Worm (Caenorhabditis elegans) whole organism, L2 larva: ENCODE measurements around the gene herd-1.

ENCODE experiments used
- C34F6.9 ChIP-seq: fragments of 150-350 bp; optimal IDR thresholded peaks from 2 replicates; lab custom pipeline; 2014; ENCODE audit warnings: missing biosample characterization, missing genetic modification characterization
- F13H6.1 ChIP-seq: sonication (generic microtip); optimal IDR thresholded peaks from 2 replicates; lab custom pipeline; 2016; ENCODE audit warnings: missing genetic modification characterization, missing compliant biosample characterization
- R02D3.7 ChIP-seq: fragments of 150-350 bp; optimal IDR thresholded peaks from 2 replicates; lab custom pipeline; 2014; ENCODE audit warnings: missing biosample characterization, missing genetic modification characterization
- Y55F3AM.14 ChIP-seq: fragments of 200-800 bp; sonication (Bioruptor generic); optimal IDR thresholded peaks from 2 replicates; lab custom pipeline; 2018; ENCODE audit warnings: mild to moderate bottlenecking, missing genetic modification characterization, missing compliant biosample characterization
- ZK546.5 ChIP-seq: sonication (generic microtip); optimal IDR thresholded peaks from 2 replicates; lab custom pipeline; 2017; ENCODE audit warnings: missing biosample characterization, missing genetic modification characterization
- alr-1 ChIP-seq: fragments of 150-350 bp; optimal IDR thresholded peaks from 2 replicates; lab custom pipeline; 2014; ENCODE audit warnings: missing biosample characterization, missing genetic modification characterization
- aly-2 ChIP-seq: fragments of 150-350 bp; optimal IDR thresholded peaks from 2 replicates; lab custom pipeline; 2014; ENCODE audit warnings: missing biosample characterization, missing genetic modification characterization
- ama-1 ChIP-seq: fragments of 150-350 bp; optimal IDR thresholded peaks from 2 replicates; lab custom pipeline; 2018; ENCODE audit warnings: inconsistent platforms
- ceh-16 ChIP-seq: fragments of 150-350 bp; optimal IDR thresholded peaks from 2 replicates; lab custom pipeline; 2014; ENCODE audit warnings: missing biosample characterization, missing genetic modification characterization
- crh-2 ChIP-seq: sonication (generic microtip); optimal IDR thresholded peaks from 2 replicates; lab custom pipeline; 2017; ENCODE audit warnings: missing biosample characterization, missing genetic modification characterization
- dmd-4 ChIP-seq: sonication (generic microtip); optimal IDR thresholded peaks from 2 replicates; lab custom pipeline; 2017; ENCODE audit warnings: missing biosample characterization, missing genetic modification characterization
- elt-1 ChIP-seq: fragments of 150-350 bp; optimal IDR thresholded peaks from 2 replicates; lab custom pipeline; 2014; ENCODE audit warnings: missing biosample characterization, missing genetic modification characterization
- elt-3 ChIP-seq: sonication (generic microtip); optimal IDR thresholded peaks from 2 replicates; lab custom pipeline; 2017; ENCODE audit warnings: missing biosample characterization, missing genetic modification characterization
- fos-1 ChIP-seq: fragments of 150-350 bp; optimal IDR thresholded peaks from 2 replicates; lab custom pipeline; 2014; ENCODE audit warnings: missing biosample characterization, missing genetic modification characterization
- gmeb-1 ChIP-seq: fragments of 150-350 bp; optimal IDR thresholded peaks from 2 replicates; lab custom pipeline; 2014; ENCODE audit warnings: missing biosample characterization, missing genetic modification characterization
- lin-11 ChIP-seq: fragments of 150-350 bp; sonication (generic microtip); optimal IDR thresholded peaks from 2 replicates; lab custom pipeline; 2014; ENCODE audit warnings: missing biosample characterization, missing genetic modification characterization, inconsistent platforms, mixed read lengths
- lin-13 ChIP-seq: fragments of 150-350 bp; optimal IDR thresholded peaks from 2 replicates; lab custom pipeline; 2014; ENCODE audit warnings: missing biosample characterization, missing genetic modification reagents, missing genetic modification characterization
- lin-39 ChIP-seq: fragments of 150-350 bp; optimal IDR thresholded peaks from 2 replicates; lab custom pipeline; 2014; ENCODE audit warnings: missing biosample characterization, missing genetic modification reagents, missing genetic modification characterization
- lsy-2 ChIP-seq, 2 experiments: fragments of 150-350 bp in 1 of 2; sonication (generic microtip) in 1 of 2; optimal IDR thresholded peaks; 2 replicates each; lab custom pipeline; 2014 to 2017; ENCODE audit warnings: missing biosample characterization in 2 of 2, missing genetic modification characterization in 2 of 2
- mab-5 ChIP-seq: fragments of 150-350 bp; optimal IDR thresholded peaks from 2 replicates; lab custom pipeline; 2014; ENCODE audit warnings: missing biosample characterization, missing genetic modification characterization
- mbf-1 ChIP-seq: sonication (generic microtip); optimal IDR thresholded peaks from 2 replicates; lab custom pipeline; 2017; ENCODE audit warnings: missing biosample characterization, missing genetic modification characterization
- mdl-1 ChIP-seq, 2 experiments: fragments of 150-350 bp in 1 of 2; sonication (generic microtip) in 1 of 2; optimal IDR thresholded peaks; 2 replicates each; lab custom pipeline; 2017; ENCODE audit warnings: missing biosample characterization in 2 of 2, missing genetic modification characterization in 2 of 2
- nhr-12 ChIP-seq: fragments of 150-350 bp; optimal IDR thresholded peaks from 2 replicates; lab custom pipeline; 2014; ENCODE audit warnings: missing biosample characterization, missing genetic modification characterization
- nhr-129 ChIP-seq: fragments of 150-350 bp; optimal IDR thresholded peaks from 2 replicates; lab custom pipeline; 2014; ENCODE audit warnings: missing biosample characterization, missing genetic modification characterization
- nhr-21 ChIP-seq: fragments of 150-350 bp; optimal IDR thresholded peaks from 2 replicates; lab custom pipeline; 2014; ENCODE audit warnings: missing biosample characterization, missing genetic modification characterization
- nhr-23 ChIP-seq: fragments of 150-350 bp; optimal IDR thresholded peaks from 2 replicates; lab custom pipeline; 2014; ENCODE audit warnings: missing biosample characterization, missing genetic modification reagents, missing genetic modification characterization
- nhr-237 ChIP-seq: fragments of 150-350 bp; optimal IDR thresholded peaks from 2 replicates; lab custom pipeline; 2014; ENCODE audit warnings: missing biosample characterization, missing genetic modification characterization
- nhr-25 ChIP-seq: fragments of 150-350 bp; sonication (generic microtip); optimal IDR thresholded peaks from 3 replicates; lab custom pipeline; 2014; ENCODE audit warnings: missing biosample characterization, missing genetic modification characterization
- sem-4 ChIP-seq: fragments of 150-350 bp; optimal IDR thresholded peaks from 2 replicates; lab custom pipeline; 2014; ENCODE audit warnings: missing biosample characterization, missing genetic modification reagents, missing genetic modification characterization
- skn-1 ChIP-seq: sonication (generic microtip); optimal IDR thresholded peaks from 2 replicates; lab custom pipeline; 2017; ENCODE audit warnings: missing biosample characterization, missing genetic modification characterization
- sma-3 ChIP-seq: sonication (generic microtip); optimal IDR thresholded peaks from 2 replicates; lab custom pipeline; 2016; ENCODE audit warnings: missing genetic modification reagents, missing genetic modification characterization, missing compliant biosample characterization
- sma-9 ChIP-seq, 2 experiments: fragments of 150-350 bp in 1 of 2; sonication (generic microtip) in 1 of 2; optimal IDR thresholded peaks; 2 replicates each; lab custom pipeline; 2014 to 2016; ENCODE audit warnings: missing genetic modification characterization in 2 of 2, mild to moderate bottlenecking in 1 of 2, missing biosample characterization in 1 of 2, missing compliant biosample characterization in 1 of 2, missing genetic modification reagents in 1 of 2, moderate library complexity in 1 of 2
- unc-39 ChIP-seq: fragments of 150-350 bp; optimal IDR thresholded peaks from 2 replicates; lab custom pipeline; 2014; ENCODE audit warnings: missing biosample characterization, missing genetic modification characterization
- unc-55 ChIP-seq: fragments of 150-350 bp; sonication (generic microtip); optimal IDR thresholded peaks from 3 replicates; lab custom pipeline; 2014; ENCODE audit warnings: missing biosample characterization, missing genetic modification reagents, missing genetic modification characterization
- unc-62 ChIP-seq: fragments of 150-350 bp; optimal IDR thresholded peaks from 2 replicates; lab custom pipeline; 2014; ENCODE audit warnings: missing biosample characterization, missing genetic modification reagents, missing genetic modification characterization
- ztf-1 ChIP-seq: fragments of 200-800 bp; sonication (Bioruptor generic); conservative IDR thresholded peaks from 2 replicates; pipeline ENCODE4 v1.3.6; 2022; ENCODE audit warnings: missing genetic modification characterization, missing compliant biosample characterization
- ztf-11 ChIP-seq: sonication (generic microtip); optimal IDR thresholded peaks from 2 replicates; lab custom pipeline; 2017; ENCODE audit warnings: missing biosample characterization, missing genetic modification characterization
- ztf-4 ChIP-seq: fragments of 150-350 bp; optimal IDR thresholded peaks from 2 replicates; lab custom pipeline; 2014; ENCODE audit warnings: missing biosample characterization, missing genetic modification characterization

The herd-1 gene

DNA sequence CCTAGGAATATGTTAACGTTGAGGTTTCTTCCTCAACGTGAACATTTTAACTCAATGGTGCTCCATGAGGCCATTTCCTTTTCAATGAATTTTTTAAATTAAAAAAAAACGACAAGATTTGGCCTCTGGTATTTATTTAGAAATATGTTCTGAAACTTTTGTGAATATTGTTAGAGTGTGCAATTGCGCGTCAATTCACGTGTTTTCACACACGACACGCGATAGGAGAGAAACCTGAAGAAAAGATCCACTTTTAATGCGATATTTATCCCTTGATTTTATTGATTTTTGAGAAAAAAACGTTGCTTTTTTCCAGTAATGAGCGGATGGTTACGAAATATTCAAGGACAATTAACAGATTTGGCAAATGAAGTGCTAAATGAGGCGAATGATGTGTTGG lies 2.9 kb downstream of the herd-1 start, which contains the start of gene sql-1:
Gene sql-1, plus strand, starts transcription at position 313 of the 400 bp plus-strand sequence.
- TF ChIP-seq lin-11 (tag; lab: Kevin White, UChicago) (no peak), ceh-16 (tag; lab: Kevin White, UChicago) (no peak), lsy-2 (tag; optimal IDR thresholded peaks at IDR 0.05; lab: Kevin White, UChicago) (peak in 1 of 2 experiments; percentile 46), F13H6.1 (no peak), C34F6.9 (tag; lab: Kevin White, UChicago) (peak; percentile 28)

DNA sequence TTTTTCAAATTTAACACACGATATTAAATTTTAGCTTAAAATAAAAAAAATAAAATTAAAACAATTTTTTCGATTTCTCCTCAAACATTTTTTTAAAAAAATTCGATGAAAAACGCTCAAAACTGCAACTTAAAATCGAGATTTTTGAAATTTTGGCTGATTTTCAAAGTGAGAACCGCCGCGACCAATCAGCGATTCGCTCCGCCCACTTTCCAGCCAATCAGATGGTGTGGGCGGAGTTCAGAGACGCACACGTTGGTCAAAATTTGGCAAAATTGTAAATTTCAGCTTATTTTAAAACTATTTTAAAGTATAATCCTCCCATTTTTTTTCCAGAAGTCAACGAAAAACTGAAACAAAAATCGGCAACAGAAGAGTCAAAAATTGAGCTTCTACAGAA lies 14.2 kb downstream of the herd-1 start:
- TF ChIP-seq nhr-23 (tag; lab: Kevin White, UChicago) (no peak), nhr-237 (tag; lab: Kevin White, UChicago) (no peak), fos-1 (tag; lab: Kevin White, UChicago) (no peak), C34F6.9 (tag; lab: Kevin White, UChicago) (no peak), R02D3.7 (tag; lab: Kevin White, UChicago) (no peak), nhr-12 (tag; lab: Kevin White, UChicago) (no peak), aly-2 (tag; lab: Kevin White, UChicago) (no peak), lin-13 (GFP tag; lab: Kevin White, UChicago) (no peak), lin-39 (tag; lab: Kevin White, UChicago) (no peak), nhr-21 (tag; lab: Kevin White, UChicago) (no peak), F13H6.1 (no peak), nhr-129 (tag; lab: Kevin White, UChicago) (no peak), ceh-16 (tag; lab: Kevin White, UChicago) (no peak), lin-11 (tag; lab: Kevin White, UChicago) (no peak), ztf-4 (no peak)

- TF ChIP-seq unc-62 (GFP tag; lab: Kevin White, UChicago): no peak
- no peak for TF ChIP-seq nhr-23 (tag; lab: Kevin White, UChicago)
- TF ChIP-seq sma-9 (GFP tag; optimal IDR thresholded peaks at IDR 0.05; lab: Kevin White, UChicago): no peak
- TF ChIP-seq sma-9 (tag; optimal IDR thresholded peaks at IDR 0.05; lab: Kevin White, UChicago): no peak
- TF ChIP-seq lsy-2 (tag; optimal IDR thresholded peaks at IDR 0.05; lab: Kevin White, UChicago): no peak
- TF ChIP-seq elt-1: no peak
- no peak for TF ChIP-seq ztf-4
- TF ChIP-seq sem-4: no peak
- no peak for TF ChIP-seq unc-39 (tag; lab: Kevin White, UChicago)
- no peak for TF ChIP-seq aly-2 (tag; lab: Kevin White, UChicago)
- TF ChIP-seq gmeb-1 (tag; lab: Kevin White, UChicago): no peak
- TF ChIP-seq C34F6.9 (tag; lab: Kevin White, UChicago): no peak
- TF ChIP-seq Y55F3AM.14 (GFP tag; lab: Kevin White, UChicago): no peak
These were observed 21.3 kb downstream of the herd-1 start for ce11 chrIII:12517674-12518073.

DNA sequence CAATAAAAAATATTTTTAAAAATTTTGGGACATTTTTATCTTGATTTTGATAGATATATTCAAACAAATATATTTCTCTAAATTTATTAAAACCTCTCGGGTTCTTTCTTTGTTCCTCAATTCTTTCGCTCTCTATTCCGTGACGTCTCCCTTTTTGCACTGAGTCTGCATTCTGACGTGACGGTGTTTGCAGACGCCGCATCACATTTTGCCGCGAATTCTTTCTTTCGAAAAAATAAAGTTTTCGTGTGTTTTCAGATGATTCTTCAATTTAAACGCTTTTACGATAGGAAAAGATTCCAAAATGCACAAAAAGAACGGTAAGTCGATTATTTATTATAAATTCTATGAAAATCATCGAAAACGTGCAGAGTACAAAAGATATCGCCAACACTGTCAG lies 31.7 kb downstream of the herd-1 start:
- peak; percentile 31 for TF ChIP-seq crh-2 (tag; lab: Kevin White, UChicago)
- TF ChIP-seq sem-4: peak; percentile 53
- TF ChIP-seq F13H6.1: peak; percentile 48
- TF ChIP-seq mab-5: no peak
- no peak for TF ChIP-seq nhr-21 (tag; lab: Kevin White, UChicago)
- TF ChIP-seq sma-3: peak; percentile 25
- peak in 1 of 2 experiments; percentile 67 for TF ChIP-seq lsy-2 (tag; optimal IDR thresholded peaks at IDR 0.05; lab: Kevin White, UChicago)
- TF ChIP-seq elt-3 (tag; lab: Kevin White, UChicago): no peak
- no peak for TF ChIP-seq alr-1 (tag; lab: Kevin White, UChicago)
- TF ChIP-seq ceh-16 (tag; lab: Kevin White, UChicago): no peak
- TF ChIP-seq dmd-4: no peak
- TF ChIP-seq ztf-4: no peak
- peak; percentile 46 for TF ChIP-seq lin-13 (GFP tag; lab: Kevin White, UChicago)
- peak; percentile 43 for TF ChIP-seq C34F6.9 (tag; lab: Kevin White, UChicago)
- TF ChIP-seq R02D3.7 (tag; lab: Kevin White, UChicago): no peak
- no peak for TF ChIP-seq elt-1
- peak; percentile 27 for TF ChIP-seq nhr-25 (tag; lab: Kevin White, UChicago)
- TF ChIP-seq ztf-11 (tag; lab: Kevin White, UChicago): no peak
- no peak for TF ChIP-seq mbf-1 (tag; lab: Kevin White, UChicago)
- TF ChIP-seq unc-55 (GFP tag; lab: Kevin White, UChicago): peak; percentile 56
- no peak for TF ChIP-seq ama-1
- no peak for TF ChIP-seq mdl-1 (tag; optimal IDR thresholded peaks at IDR 0.05; lab: Kevin White, UChicago)
- TF ChIP-seq ZK546.5 (tag; lab: Kevin White, UChicago): no peak
- peak; percentile 73 for TF ChIP-seq gmeb-1 (tag; lab: Kevin White, UChicago)
- TF ChIP-seq ztf-1 (GFP tag; lab: Robert Waterston, UW): no peak
- TF ChIP-seq skn-1 (tag; lab: Kevin White, UChicago): no peak
- no peak for TF ChIP-seq nhr-129 (tag; lab: Kevin White, UChicago)
